Worm (Caenorhabditis elegans): Measurements from ENCODE around the gene rrp-1.

Gene rrp-1

DNA sequence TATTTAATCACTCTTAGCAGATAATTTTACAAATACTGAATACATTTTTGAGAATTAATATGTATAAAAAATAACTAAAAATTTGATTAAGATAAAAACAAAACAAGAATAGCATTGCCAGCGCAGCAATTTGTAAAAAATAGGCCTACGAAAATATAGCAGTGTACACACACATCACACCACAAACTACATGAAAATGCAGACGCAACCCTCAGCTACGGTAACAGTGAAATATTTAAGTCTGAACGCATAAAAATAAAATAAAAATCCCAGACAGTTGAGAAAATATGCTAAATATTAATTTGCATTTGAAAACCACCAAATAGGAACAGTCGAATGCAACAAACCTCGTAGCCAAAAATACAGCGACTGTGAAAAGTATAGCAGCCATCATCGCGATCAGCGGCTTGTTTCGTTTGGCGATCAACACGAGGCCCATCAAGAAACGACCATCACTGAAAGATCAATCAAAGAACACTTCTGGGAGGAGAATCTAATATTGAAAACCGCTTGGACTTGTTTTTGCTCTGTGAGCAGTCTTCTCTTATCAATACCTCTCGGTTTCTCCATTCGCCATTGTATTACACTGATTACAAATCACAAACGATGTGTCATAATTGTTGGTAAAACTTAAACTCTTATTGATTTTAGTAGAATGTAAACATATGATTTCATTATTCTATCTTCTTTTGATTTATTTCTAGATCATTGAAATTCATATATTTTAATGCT lies 16.6 kb upstream of the rrp-1 start, which contains the start of gene pyp-1:
pyp-1 (minus strand) TSS at position 439 of the 732 bp plus-strand sequence.
- TF ChIP-seq hif-1 (tag; optimal IDR thresholded peaks at IDR 0.05) (peak in 1 of 2 experiments; percentile 13), mdt-29 (GFP tag; IDR thresholded peaks at IDR 0.05) (0 out of 2 replicates have a peak, but pooled peaks have one; percentile 12), arid-1 (GFP tag; conservative IDR thresholded peaks at IDR 0.05) (0 out of 2 replicates have a peak, but pooled peaks have one; percentile 4), unc-62 (GFP tag; optimal IDR thresholded peaks at IDR 0.05 in 1 of 2) (no peak), unc-62 (tag; optimal IDR thresholded peaks at IDR 0.05) (no peak), nhr-25 (tag; optimal IDR thresholded peaks at IDR 0.05; ENCODE audit: borderline replicate concordance, insufficient read depth) (no peak), lsy-2 (tag; optimal IDR thresholded peaks at IDR 0.05) (peak in 1 of 2 experiments; percentile 57), lim-7 (GFP tag; IDR thresholded peaks at IDR 0.05) (no peak), F37D6.2 (tag; optimal IDR thresholded peaks at IDR 0.05) (no peak), snpc-1.2 (GFP tag; IDR thresholded peaks at IDR 0.05) (0 out of 2 replicates have a peak, but pooled peaks have one; percentile 37), mep-1 (tag; optimal IDR thresholded peaks at IDR 0.05) (peak; percentile 9), nhr-111 (GFP tag; optimal IDR thresholded peaks at IDR 0.05) (no peak), mdl-1 (tag; optimal IDR thresholded peaks at IDR 0.05) (peak in 1 of 2 experiments; percentile 32), hlh-11 (tag; optimal IDR thresholded peaks at IDR 0.05) (peak; percentile 67), unc-130 (GFP tag; optimal IDR thresholded peaks at IDR 0.05) (peak; percentile 9), egl-43 (GFP tag; IDR thresholded peaks at IDR 0.05) (no peak), daf-12 (tag; optimal IDR thresholded peaks at IDR 0.05) (no peak), daf-16 (GFP tag; optimal IDR thresholded peaks at IDR 0.05) (peak in 1 of 2 experiments; percentile 68), daf-16 (tag; optimal IDR thresholded peaks at IDR 0.05) (peak; percentile 92), mes-2 (tag; optimal IDR thresholded peaks at IDR 0.05; ENCODE audit: poor library complexity, severe bottlenecking) (peak; percentile 40), Y5F2A.4 (GFP tag; optimal IDR thresholded peaks at IDR 0.05) (no peak), dpl-1 (GFP tag; optimal IDR thresholded peaks at IDR 0.05) (peak; percentile 5), pqm-1 (tag; optimal IDR thresholded peaks at IDR 0.05) (peak; percentile 6), nhr-28 (tag; optimal IDR thresholded peaks at IDR 0.05) (peak; percentile 67), nhr-11 (tag; optimal IDR thresholded peaks at IDR 0.05) (peak; percentile 30), Y105C5A.15 (GFP tag; IDR thresholded peaks at IDR 0.05) (no peak), lin-39 (tag; optimal IDR thresholded peaks at IDR 0.05) (no peak), lin-38 (GFP tag; IDR thresholded peaks at IDR 0.05) (peak; percentile 42), attf-4 (tag; optimal IDR thresholded peaks at IDR 0.05) (no peak), sdz-12 (GFP tag; optimal IDR thresholded peaks at IDR 0.05) (no peak), pha-4 (GFP tag; IDR thresholded peaks at IDR 0.05) (no peak), pha-4 (tag; optimal IDR thresholded peaks at IDR 0.05) (peak; percentile 48), gei-8 (GFP tag; optimal IDR thresholded peaks at IDR 0.05) (no peak), ztf-7 (tag; optimal IDR thresholded peaks at IDR 0.05) (no peak), dve-1 (tag; optimal IDR thresholded peaks at IDR 0.05; ENCODE audit: insufficient read depth) (peak; percentile 74), Y48G9A.11 (GFP tag; IDR thresholded peaks at IDR 0.05) (0 out of 2 replicates have a peak, but pooled peaks have one; percentile 20), hlh-30 (tag; optimal IDR thresholded peaks at IDR 0.05; ENCODE audit: insufficient read depth) (peak; percentile 30), nhr-237 (tag; optimal IDR thresholded peaks at IDR 0.05) (no peak), daf-8 (GFP tag; IDR thresholded peaks at IDR 0.05) (no peak)

DNA sequence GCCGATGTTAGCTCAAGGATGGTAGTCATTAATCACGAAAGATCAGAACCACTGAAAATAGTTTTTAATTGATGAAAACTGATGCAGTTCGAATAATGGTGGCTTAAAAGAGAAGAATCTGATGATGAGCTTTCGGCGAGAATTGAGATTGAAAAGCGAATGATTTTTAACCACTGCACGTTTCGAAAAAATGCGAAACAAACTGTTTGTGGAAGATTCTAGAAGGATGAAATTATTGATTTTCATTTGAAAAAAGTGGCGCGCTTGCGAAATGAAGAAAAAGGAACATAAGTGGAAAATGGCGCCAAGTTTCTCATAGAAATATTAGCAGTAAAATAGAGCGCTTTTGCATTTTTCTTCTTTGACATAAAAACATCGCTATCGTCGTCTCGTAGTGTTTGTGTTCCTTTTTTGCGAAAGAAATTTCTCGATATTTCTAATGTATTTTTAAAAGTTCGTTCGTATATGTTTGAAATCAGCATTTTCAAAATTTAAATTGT lies 12.9 kb upstream of the rrp-1 start, which contains the start of gene uba-1:
uba-1 (minus strand) TSS at position 51 of the 500 bp plus-strand sequence.
- TF ChIP-seq tag-97 (GFP tag; IDR thresholded peaks at IDR 0.05) (no peak), mep-1 (tag; optimal IDR thresholded peaks at IDR 0.05) (peak; percentile 80), zfp-3 (GFP tag; conservative IDR thresholded peaks at IDR 0.05) (peak; percentile 92), F49E8.2 (tag; optimal IDR thresholded peaks at IDR 0.05; ENCODE audit: borderline replicate concordance) (no peak), ceh-32 (tag; optimal IDR thresholded peaks at IDR 0.05; ENCODE audit: poor library complexity) (no peak), cey-2 (tag; optimal IDR thresholded peaks at IDR 0.05; ENCODE audit: borderline replicate concordance, insufficient read depth) (no peak), vab-7 (GFP tag; IDR thresholded peaks at IDR 0.05) (0 out of 2 replicates have a peak, but pooled peaks have one; percentile 15), pha-4 (GFP tag; IDR thresholded peaks at IDR 0.05) (0 out of 2 replicates have a peak, but pooled peaks have one; percentile 51), pha-4 (tag; optimal IDR thresholded peaks at IDR 0.05) (peak; percentile 15), ctbp-1 (GFP tag; IDR thresholded peaks at IDR 0.05) (0 out of 2 replicates have a peak, but pooled peaks have one; percentile 14), saeg-2 (GFP tag; IDR thresholded peaks at IDR 0.05) (no peak), nhr-111 (GFP tag; optimal IDR thresholded peaks at IDR 0.05) (no peak), daf-16 (GFP tag; optimal IDR thresholded peaks at IDR 0.05) (peak in 1 of 2 experiments; percentile 45), daf-16 (tag; optimal IDR thresholded peaks at IDR 0.05) (peak; percentile 65), daf-12 (tag; optimal IDR thresholded peaks at IDR 0.05) (no peak), F10B5.3 (tag; optimal IDR thresholded peaks at IDR 0.05) (no peak)
